Fruit fly (Drosophila melanogaster) whole organism, embryonic: Measurements from ENCODE around the gene CG13297.

Experiments
- Atf-2 ChIP-seq: fragments of 200-800 bp; sonication (Bioruptor generic); optimal IDR thresholded peaks from 2 replicates; lab custom pipeline; 2016; ENCODE audit warnings: missing biosample characterization, missing genetic modification characterization
- BEAF-32 ChIP-seq: fragments of 200-800 bp; sonication (Bioruptor generic); optimal IDR thresholded peaks from 3 replicates; lab custom pipeline; 2017; ENCODE audit warnings: missing biosample characterization, missing genetic modification characterization, mild to moderate bottlenecking, moderate library complexity, missing genetic modification reagents
- CG10274 ChIP-seq: fragments of 200-800 bp; sonication (Bioruptor generic); optimal IDR thresholded peaks from 3 replicates; lab custom pipeline; 2017; ENCODE audit warnings: missing biosample characterization, mild to moderate bottlenecking, missing genetic modification characterization
- CG11398 ChIP-seq: fragments of 200-800 bp; sonication (Bioruptor generic); optimal IDR thresholded peaks from 2 replicates; lab custom pipeline; 2016; ENCODE audit warnings: missing biosample characterization, missing genetic modification characterization
- CG11695 ChIP-seq: fragments of 200-800 bp; sonication (Bioruptor generic); IDR thresholded peaks from 3 replicates; pipeline ENCODE4 v1.3.6; 2022; ENCODE audit warnings: missing biosample characterization, missing genetic modification characterization
- CG14050 ChIP-seq: fragments of 200-800 bp; sonication (Bioruptor generic); IDR thresholded peaks from 3 replicates; pipeline ENCODE4 v1.3.6; 2022; ENCODE audit warnings: missing biosample characterization, missing genetic modification characterization
- CG1603 ChIP-seq: fragments of 200-800 bp; sonication (Bioruptor generic); optimal IDR thresholded peaks from 2 replicates; lab custom pipeline; 2019; ENCODE audit warnings: missing biosample characterization, mild to moderate bottlenecking, missing genetic modification characterization, moderate library complexity
- CG18011 ChIP-seq: fragments of 200-800 bp; sonication (Bioruptor generic); optimal IDR thresholded peaks from 2 replicates; lab custom pipeline; 2017; ENCODE audit warnings: missing biosample characterization, missing genetic modification characterization, mild to moderate bottlenecking, moderate library complexity, missing genotype
- CG31224 ChIP-seq: fragments of 200-800 bp; sonication (Bioruptor generic); IDR thresholded peaks from 2 replicates; pipeline ENCODE4 v1.3.6; 2022; ENCODE audit warnings: missing biosample characterization, missing genetic modification characterization
- CG3163 ChIP-seq: fragments of 200-800 bp; sonication (Bioruptor generic); optimal IDR thresholded peaks from 3 replicates; lab custom pipeline; 2016; ENCODE audit warnings: missing biosample characterization, missing genetic modification characterization
- CG5180 ChIP-seq: fragments of 200-800 bp; sonication (Bioruptor generic); optimal IDR thresholded peaks from 3 replicates; lab custom pipeline; 2017; ENCODE audit warnings: missing biosample characterization, missing genetic modification characterization, mild to moderate bottlenecking, moderate library complexity, missing genetic modification reagents
- CG6654 ChIP-seq: fragments of 200-800 bp; sonication (Bioruptor generic); optimal IDR thresholded peaks from 2 replicates; lab custom pipeline; 2017; ENCODE audit warnings: missing biosample characterization, mild to moderate bottlenecking, missing genetic modification characterization
- CG6791 ChIP-seq: fragments of 200-800 bp; sonication (Bioruptor generic); IDR thresholded peaks from 3 replicates; pipeline ENCODE4 v1.3.6; 2022; ENCODE audit warnings: missing biosample characterization, missing genetic modification characterization; ENCODE audit not compliant: partially characterized antibody
- CG8924 ChIP-seq: fragments of 200-800 bp; optimal IDR thresholded peaks from 3 replicates; lab custom pipeline; 2019; ENCODE audit warnings: missing biosample characterization, mild to moderate bottlenecking, missing genetic modification characterization, moderate library complexity
- CG9797 ChIP-seq: fragments of 200-800 bp; sonication (Bioruptor generic); optimal IDR thresholded peaks from 3 replicates; lab custom pipeline; 2018; ENCODE audit warnings: missing biosample characterization, mild to moderate bottlenecking, missing genetic modification characterization
- CHES-1-like ChIP-seq: fragments of 200-800 bp; sonication (Bioruptor generic); optimal IDR thresholded peaks from 2 replicates; lab custom pipeline; 2016; ENCODE audit warnings: missing biosample characterization, missing genetic modification characterization
- Dek ChIP-seq: fragments of 200-800 bp; sonication (Bioruptor generic); optimal IDR thresholded peaks from 3 replicates; lab custom pipeline; 2019; ENCODE audit warnings: missing biosample characterization, mild to moderate bottlenecking, missing genetic modification characterization, moderate library complexity
- Dfd ChIP-seq, 2 experiments: fragments of >200 bp; optimal IDR thresholded peaks; 2 replicates each; lab custom pipeline; 2017; ENCODE audit warnings: missing biosample characterization in 2 of 2, missing genetic modification characterization in 2 of 2
- Fer2 ChIP-seq: fragments of 200-800 bp; sonication (Bioruptor generic); optimal IDR thresholded peaks from 2 replicates; lab custom pipeline; 2018; ENCODE audit warnings: missing biosample characterization, mild to moderate bottlenecking, missing genetic modification characterization, moderate library complexity
- Nf-YA ChIP-seq: fragments of 200-800 bp; sonication (Bioruptor generic); IDR thresholded peaks from 2 replicates; pipeline ENCODE4 v1.3.6; 2022; ENCODE audit warnings: missing biosample characterization, missing genetic modification characterization
- NfI ChIP-seq: fragments of 200-800 bp; sonication (Bioruptor generic); optimal IDR thresholded peaks from 3 replicates; lab custom pipeline; 2018; ENCODE audit warnings: missing biosample characterization, mild to moderate bottlenecking, missing genetic modification characterization, moderate library complexity
- Rfx ChIP-seq: fragments of 200-800 bp; sonication (Bioruptor generic); IDR thresholded peaks from 2 replicates; pipeline ENCODE4 v1.3.6; 2022; ENCODE audit warnings: missing biosample characterization, missing genetic modification characterization
- Six4 ChIP-seq: fragments of 200-800 bp; sonication (Bioruptor generic); optimal IDR thresholded peaks from 2 replicates; lab custom pipeline; 2016; ENCODE audit warnings: missing biosample characterization, missing genetic modification characterization
- Usf ChIP-seq: fragments of 200-800 bp; sonication (Bioruptor generic); optimal IDR thresholded peaks from 2 replicates; lab custom pipeline; 2017; ENCODE audit warnings: missing genotype, missing biosample characterization, missing genetic modification characterization
- ab ChIP-seq: fragments of 200-800 bp; sonication (Bioruptor generic); optimal IDR thresholded peaks from 2 replicates; lab custom pipeline; 2016; ENCODE audit warnings: missing biosample characterization, missing genetic modification characterization
- abd-A ChIP-seq: fragments of 200-800 bp; sonication (Bioruptor generic); optimal IDR thresholded peaks from 3 replicates; lab custom pipeline; 2019; ENCODE audit warnings: missing biosample characterization, mild to moderate bottlenecking, missing genetic modification characterization, moderate library complexity
- al ChIP-seq: fragments of 200-800 bp; sonication (Bioruptor generic); IDR thresholded peaks from 2 replicates; pipeline ENCODE4 v1.3.6; 2022; ENCODE audit warnings: missing biosample characterization, missing genetic modification characterization
- cato ChIP-seq: fragments of 200-800 bp; sonication (Bioruptor generic); optimal IDR thresholded peaks from 2 replicates; lab custom pipeline; 2016; ENCODE audit warnings: missing biosample characterization, missing genetic modification characterization, borderline replicate concordance
- chinmo ChIP-seq: fragments of 200-800 bp; sonication (Bioruptor generic); IDR thresholded peaks from 4 replicates; pipeline ENCODE4 v1.3.6; 2022; ENCODE audit warnings: missing biosample characterization, missing genetic modification characterization; ENCODE audit not compliant: partially characterized antibody
- corto ChIP-seq: fragments of 200-800 bp; sonication (Bioruptor generic); optimal IDR thresholded peaks from 2 replicates; lab custom pipeline; 2016; ENCODE audit warnings: missing biosample characterization, mild to moderate bottlenecking, missing genetic modification characterization, moderate library complexity
- dimm ChIP-seq: fragments of 200-800 bp; sonication (Bioruptor generic); IDR thresholded peaks from 2 replicates; pipeline ENCODE4 v1.3.6; 2022; ENCODE audit warnings: missing biosample characterization, missing genetic modification characterization
- dm ChIP-seq: fragments of 200-800 bp; sonication (Bioruptor generic); optimal IDR thresholded peaks from 3 replicates; lab custom pipeline; 2016; ENCODE audit warnings: missing biosample characterization, missing genetic modification characterization
- ems ChIP-seq: fragments of 200-800 bp; sonication (Bioruptor generic); optimal IDR thresholded peaks from 3 replicates; lab custom pipeline; 2016; ENCODE audit warnings: missing biosample characterization, missing genetic modification characterization
- exex ChIP-seq: fragments of 200-800 bp; sonication (Bioruptor generic); optimal IDR thresholded peaks from 4 replicates; lab custom pipeline; 2018; ENCODE audit warnings: missing biosample characterization, mild to moderate bottlenecking, missing genetic modification characterization, moderate library complexity
- repo ChIP-seq: fragments of 200-800 bp; sonication (Bioruptor generic); optimal IDR thresholded peaks from 2 replicates; lab custom pipeline; 2016; ENCODE audit warnings: missing biosample characterization, missing genetic modification characterization
- rib ChIP-seq: fragments of 200-800 bp; sonication (Bioruptor generic); IDR thresholded peaks from 2 replicates; pipeline ENCODE4 v1.3.6; 2022; ENCODE audit warnings: missing biosample characterization, missing genetic modification characterization
- sd ChIP-seq: fragments of 200-800 bp; sonication (Bioruptor generic); optimal IDR thresholded peaks from 3 replicates; lab custom pipeline; 2018; ENCODE audit warnings: missing biosample characterization, mild to moderate bottlenecking, missing genetic modification characterization, moderate library complexity
- slou ChIP-seq: fragments of 200-800 bp; sonication (Bioruptor generic); optimal IDR thresholded peaks from 3 replicates; lab custom pipeline; 2016; ENCODE audit warnings: missing biosample characterization, missing genetic modification characterization
- vvl ChIP-seq: fragments of 200-800 bp; sonication (Bioruptor generic); IDR thresholded peaks from 2 replicates; pipeline ENCODE4 v1.3.6; 2022; ENCODE audit warnings: missing biosample characterization, missing genetic modification characterization
- z ChIP-seq: fragments of 200-800 bp; sonication (Bioruptor generic); IDR thresholded peaks from 3 replicates; pipeline ENCODE4 v1.3.6; 2022; ENCODE audit warnings: missing biosample characterization, missing genetic modification characterization
- zen2 ChIP-seq: fragments of 200-800 bp; sonication (Bioruptor generic); IDR thresholded peaks from 3 replicates; pipeline ENCODE4 v1.3.6; 2022; ENCODE audit warnings: missing biosample characterization, missing genetic modification characterization; ENCODE audit not compliant: partially characterized antibody

CG13297 gene

DNA sequence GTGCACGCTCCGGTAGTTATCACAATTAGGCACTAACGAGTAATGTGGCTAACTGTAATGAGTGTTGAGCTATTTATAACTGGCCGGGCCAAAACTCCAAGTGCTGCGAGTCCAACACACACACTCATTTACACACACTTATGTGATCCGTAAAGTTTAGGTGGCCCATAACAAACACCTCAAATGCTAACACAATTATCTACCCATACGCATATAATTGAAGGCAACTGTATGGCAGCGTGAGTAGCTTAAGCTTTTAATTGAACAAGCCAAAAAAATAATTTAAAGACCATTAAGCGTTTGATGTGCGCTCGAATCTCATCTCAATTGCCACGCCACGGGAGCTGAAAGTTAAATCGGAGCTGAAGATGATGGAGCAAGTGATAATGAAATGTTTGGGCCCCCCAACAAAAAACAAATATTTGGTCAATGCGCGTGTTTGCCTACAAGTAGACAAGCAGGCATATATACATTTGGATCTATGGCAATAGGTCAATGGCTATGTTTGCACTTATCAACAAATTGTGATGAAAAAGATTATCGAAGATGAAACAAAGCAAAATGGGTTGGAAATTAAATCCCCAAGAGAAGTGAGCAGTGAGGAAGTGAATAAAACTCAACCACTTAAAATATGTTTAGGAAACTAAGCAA is 17.1 kb downstream of the CG13297 start, which contains the start of gene Cpr65Av (continued):
- no peak for TF ChIP-seq corto
- no peak for TF ChIP-seq CG8924 (tag; lab: Kevin White, UChicago)
- no peak for TF ChIP-seq Rfx (GFP tag; lab: Robert Waterston, UW)
- TF ChIP-seq Dfd (GFP tag; optimal IDR thresholded peaks at IDR 0.05; lab: Kevin White, UChicago): no peak
- no peak for TF ChIP-seq Atf-2 (GFP tag; lab: Kevin White, UChicago)
- peak; percentile 48 for TF ChIP-seq CG1603
- no peak for TF ChIP-seq CG18011 (GFP tag; lab: Kevin White, UChicago)
- TF ChIP-seq cato (GFP tag; lab: Kevin White, UChicago): no peak

DNA sequence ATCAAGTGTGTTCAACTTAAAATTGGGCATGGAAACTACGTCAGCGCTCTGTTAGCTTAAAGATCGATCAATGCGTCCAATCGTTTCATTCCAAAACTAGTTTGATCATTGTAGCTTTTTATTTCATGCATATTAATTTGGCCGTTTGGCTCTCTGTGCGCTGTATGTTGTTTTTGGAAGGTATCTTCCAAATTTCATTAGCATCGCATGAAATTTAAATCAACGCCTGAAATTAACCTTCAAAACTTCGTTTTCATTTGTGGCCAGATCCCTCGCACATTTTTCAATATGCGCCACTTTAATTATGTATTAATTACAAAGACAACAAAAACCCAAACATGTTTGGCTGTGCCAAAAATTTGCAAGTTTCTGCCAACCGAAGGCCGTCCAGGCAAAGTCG is 18.6 kb downstream of the CG13297 start:
- TF ChIP-seq CHES-1-like (GFP tag; lab: Kevin White, UChicago) (no peak), chinmo (GFP tag; lab: Robert Waterston, UW) (peak; percentile 79; the same call in 3 of the 4 replicates), CG3163 (no peak), abd-A (peak; percentile 62), Fer2 (no peak), z (GFP tag; lab: Robert Waterston, UW) (no peak), vvl (GFP tag; lab: Robert Waterston, UW) (peak; percentile 76), CG11695 (GFP tag; lab: Robert Waterston, UW) (no peak), dm (GFP tag; lab: Kevin White, UChicago) (no peak), CG8924 (tag; lab: Kevin White, UChicago) (no peak), rib (GFP tag; lab: Robert Waterston, UW) (peak; percentile 51; the same call in 1 of the 2 replicates), NfI (no peak), Atf-2 (GFP tag; lab: Kevin White, UChicago) (no peak), Six4 (GFP tag; lab: Kevin White, UChicago) (no peak), zen2 (GFP tag; lab: Robert Waterston, UW) (no peak), Dek (tag; lab: Kevin White, UChicago) (no peak), ems (GFP tag; lab: Kevin White, UChicago) (no peak), sd (tag; lab: Kevin White, UChicago) (peak; percentile 51)

DNA sequence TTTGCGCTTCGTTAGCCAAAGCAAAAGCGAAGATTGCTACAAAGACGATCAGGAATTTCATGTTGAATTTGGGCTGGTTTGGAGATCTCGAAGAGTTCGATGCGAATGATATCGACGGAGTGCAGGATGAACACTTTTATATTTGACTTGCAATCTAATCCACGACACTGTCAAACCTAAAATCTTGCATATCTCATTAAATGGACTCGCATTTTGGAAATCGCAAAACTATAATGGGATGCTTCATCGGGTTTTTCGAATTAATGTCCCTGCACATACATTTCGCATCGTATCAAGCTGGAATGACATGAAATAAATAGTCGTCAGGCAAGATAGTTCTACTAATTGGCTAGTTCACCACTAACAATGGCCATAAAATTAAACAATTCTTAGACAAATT is 19.2 kb downstream of the CG13297 start, which contains the start of gene Lcp65Ae:
Lcp65Ae (minus strand) TSS at position 101 of the 400 bp plus-strand sequence.
- TF ChIP-seq BEAF-32 (GFP tag; lab: Kevin White, UChicago) (no peak), CG5180 (GFP tag; lab: Kevin White, UChicago) (no peak), slou (no peak), dimm (GFP tag; lab: Robert Waterston, UW) (no peak), al (GFP tag; lab: Robert Waterston, UW) (no peak), CG6654 (GFP tag; lab: Kevin White, UChicago) (no peak), repo (GFP tag; lab: Kevin White, UChicago) (no peak), exex (tag; lab: Kevin White, UChicago) (no peak), Usf (GFP tag; lab: Kevin White, UChicago) (no peak), CG14050 (no peak), CG10274 (GFP tag; lab: Kevin White, UChicago) (no peak), CG9797 (GFP tag; lab: Kevin White, UChicago) (no peak), CG6791 (GFP tag; lab: Robert Waterston, UW) (no peak), ab (no peak), CG11398 (GFP tag; lab: Kevin White, UChicago) (no peak), Nf-YA (no peak), CG31224 (no peak)
